Fruit fly (Drosophila melanogaster): Measurements from ENCODE around the gene CG9961.

CG9961 gene

DNA sequence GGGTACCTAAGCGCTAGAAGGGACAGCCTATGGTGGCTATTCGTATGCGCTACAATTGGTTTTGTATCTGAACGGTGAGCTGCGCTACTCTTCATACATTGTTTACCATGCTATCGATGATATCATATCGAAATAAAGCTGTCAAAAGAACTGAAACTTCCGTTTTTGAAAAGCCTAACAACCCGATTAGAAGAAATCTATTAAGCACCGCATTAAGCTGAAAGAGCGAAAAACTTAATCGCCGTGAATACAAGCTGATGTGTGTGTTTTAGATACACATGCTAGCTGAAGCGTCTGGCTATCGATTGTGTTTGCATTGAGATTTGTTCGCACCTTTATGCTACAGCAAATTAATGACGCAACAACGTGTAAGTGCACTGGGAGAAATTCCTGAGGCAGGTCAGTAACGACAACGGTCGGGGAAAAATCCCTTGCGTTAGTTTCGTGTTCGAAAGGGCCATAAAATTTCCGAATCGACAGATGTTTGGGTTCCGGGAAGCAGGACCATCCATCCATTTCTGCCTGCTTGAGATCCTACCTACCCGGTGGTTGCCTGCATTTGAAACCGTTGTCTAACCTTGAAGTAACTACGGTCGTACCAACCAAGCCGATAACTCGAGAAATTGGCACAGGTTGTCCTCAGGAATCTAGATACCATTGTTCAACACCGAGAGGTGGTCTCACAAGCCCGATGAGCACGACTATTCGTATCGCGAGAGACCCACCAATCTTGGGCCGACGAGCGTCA lies 5.8 kb upstream of the CG9961 start (continued):
- TF ChIP-seq OdsH (GFP tag; optimal IDR thresholded peaks at IDR 0.05) (peak; percentile 68), CG11902 (GFP tag; optimal IDR thresholded peaks at IDR 0.05) (no peak), CG6792 (GFP tag; optimal IDR thresholded peaks at IDR 0.05) (peak; percentile 40), Sox102F (GFP tag; optimal IDR thresholded peaks at IDR 0.05) (peak; percentile 54), svp (GFP tag) (no peak), Eip78C (GFP tag) (peak; percentile 90), CG6163 (GFP tag; IDR thresholded peaks at IDR 0.05) (no peak), CG8119 (GFP tag; IDR thresholded peaks at IDR 0.05) (no peak), Hr38 (GFP tag; optimal IDR thresholded peaks at IDR 0.05) (no peak), CG8632 (GFP tag; optimal IDR thresholded peaks at IDR 0.05) (peak; percentile 33), Eip75B (GFP tag; optimal IDR thresholded peaks at IDR 0.05) (peak; percentile 10), CG32006 (GFP tag; optimal IDR thresholded peaks at IDR 0.05) (peak; percentile 72), acj6 (GFP tag; optimal IDR thresholded peaks at IDR 0.05) (peak; percentile 46), CG11762 (GFP tag; optimal IDR thresholded peaks at IDR 0.05; ENCODE audit: insufficient read depth) (peak; percentile 9), fd85E (GFP tag; optimal IDR thresholded peaks at IDR 0.05) (no peak), fkh (GFP tag; optimal IDR thresholded peaks at IDR 0.05) (peak; percentile 90), Lpt (GFP tag; optimal IDR thresholded peaks at IDR 0.05) (peak; percentile 46), Gug (GFP tag; IDR thresholded peaks at IDR 0.05) (no peak), CG15336 (GFP tag; IDR thresholded peaks at IDR 0.05) (no peak), CG16779 (tag; optimal IDR thresholded peaks at IDR 0.05) (peak; percentile 58), dsx (GFP tag; optimal IDR thresholded peaks at IDR 0.05; ENCODE audit: poor library complexity, severe bottlenecking) (peak; percentile 75), Smox (GFP tag; optimal IDR thresholded peaks at IDR 0.05) (no peak), Ets21C (GFP tag; optimal IDR thresholded peaks at IDR 0.05) (no peak), CG6276 (GFP tag; optimal IDR thresholded peaks at IDR 0.05) (peak; percentile 64), achi (GFP tag; optimal IDR thresholded peaks at IDR 0.05) (peak; percentile 53), Eip93F (GFP tag; optimal IDR thresholded peaks at IDR 0.05) (no peak), dac (GFP tag; optimal IDR thresholded peaks at IDR 0.05) (peak; percentile 43), CG31627 (GFP tag; optimal IDR thresholded peaks at IDR 0.05) (peak; percentile 15), salr (GFP tag; optimal IDR thresholded peaks at IDR 0.05) (peak in 1 of 2 experiments; percentile 73), CG9139 (GFP tag; optimal IDR thresholded peaks at IDR 0.05) (peak; percentile 28), CG6808 (GFP tag; optimal IDR thresholded peaks at IDR 0.05) (no peak), CG8319 (GFP tag; optimal IDR thresholded peaks at IDR 0.05) (no peak), net (GFP tag; optimal IDR thresholded peaks at IDR 0.05) (peak; percentile 51), CG4318 (GFP tag; optimal IDR thresholded peaks at IDR 0.05) (peak; percentile 37), Sox14 (GFP tag; optimal IDR thresholded peaks at IDR 0.05) (peak; percentile 47), CG3032 (tag; optimal IDR thresholded peaks at IDR 0.05) (peak; percentile 14)

DNA sequence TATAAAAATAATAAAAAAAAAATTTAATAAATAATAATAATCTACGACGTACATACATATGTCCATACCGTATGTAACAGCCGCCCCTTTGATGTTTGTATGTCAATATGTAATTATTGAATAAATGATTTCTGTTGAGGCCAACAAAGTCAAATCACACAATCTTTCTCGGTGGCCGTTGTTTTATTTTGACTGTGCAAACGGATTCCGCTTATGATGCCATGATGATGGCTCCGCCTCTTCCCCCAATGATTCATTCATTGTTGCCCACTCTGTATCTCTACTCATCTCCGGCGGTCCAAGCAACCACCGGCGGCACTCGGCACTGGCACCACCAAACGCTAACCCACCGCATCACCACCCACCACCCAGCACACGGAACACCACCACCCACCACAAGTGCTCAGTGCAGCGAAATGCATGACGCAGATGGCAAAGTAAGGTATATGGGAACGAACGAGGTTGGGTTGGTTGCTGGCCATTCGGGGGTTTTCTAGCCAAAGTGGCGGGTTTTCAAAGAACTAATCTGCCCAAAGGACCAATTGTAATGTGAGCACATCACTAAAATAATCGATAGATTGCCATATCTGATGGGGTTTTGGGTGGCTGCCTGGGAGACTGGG lies 4.5 kb upstream of the CG9961 start:
- TF ChIP-seq fkh (GFP tag; optimal IDR thresholded peaks at IDR 0.05), result peak; percentile 62
- TF ChIP-seq CG11294 (GFP tag; IDR thresholded peaks at IDR 0.05), result no peak
- no peak for TF ChIP-seq spab (GFP tag; optimal IDR thresholded peaks at IDR 0.05)
- TF ChIP-seq Blimp-1 (GFP tag; optimal IDR thresholded peaks at IDR 0.05), result no peak
- no peak for TF ChIP-seq CG8632 (GFP tag; optimal IDR thresholded peaks at IDR 0.05)
- TF ChIP-seq Eip78C (GFP tag), result peak; percentile 51
- no peak for TF ChIP-seq CG6792 (GFP tag; optimal IDR thresholded peaks at IDR 0.05)
- TF ChIP-seq CG16779 (tag; optimal IDR thresholded peaks at IDR 0.05), result peak; percentile 0
- no peak for TF ChIP-seq CG11762 (GFP tag; optimal IDR thresholded peaks at IDR 0.05; ENCODE audit: insufficient read depth)
- no peak for TF ChIP-seq Ets96B (tag; optimal IDR thresholded peaks at IDR 0.05)
- TF ChIP-seq fd59A (GFP tag; optimal IDR thresholded peaks at IDR 0.05), result no peak
- TF ChIP-seq salr (GFP tag; optimal IDR thresholded peaks at IDR 0.05), result no peak
- peak; percentile 0 for TF ChIP-seq CG1621 (tag; optimal IDR thresholded peaks at IDR 0.05)
- TF ChIP-seq pdm3 (GFP tag; optimal IDR thresholded peaks at IDR 0.05), result no peak
- TF ChIP-seq CG6163 (GFP tag; IDR thresholded peaks at IDR 0.05), result no peak
- no peak for TF ChIP-seq topi (GFP tag; optimal IDR thresholded peaks at IDR 0.05)
- peak; percentile 82 for TF ChIP-seq svp (GFP tag)
- peak; percentile 52 for TF ChIP-seq CG7368 (GFP tag; optimal IDR thresholded peaks at IDR 0.05)
- peak; percentile 45 for TF ChIP-seq CG32006 (GFP tag; optimal IDR thresholded peaks at IDR 0.05)
- peak; percentile 5 for TF ChIP-seq Sox14 (GFP tag; optimal IDR thresholded peaks at IDR 0.05)
- TF ChIP-seq CG10631 (GFP tag; optimal IDR thresholded peaks at IDR 0.05), result no peak
- TF ChIP-seq CG3919 (GFP tag; optimal IDR thresholded peaks at IDR 0.05), result peak; percentile 31
- TF ChIP-seq lz (GFP tag; optimal IDR thresholded peaks at IDR 0.05), result peak; percentile 5

Data from whole organism, prepupa.